Fruit fly (Drosophila melanogaster) whole organism, embryonic: Measurements from ENCODE around the gene CG13088.
A peak's percentile ranks its signal among the peaks of the same experiment; 100 is the strongest.

ENCODE experiments used
- Antp ChIP-seq: fragments of 200-800 bp; sonication (Bioruptor generic); optimal IDR thresholded peaks from 3 replicates; lab custom pipeline; 2016; ENCODE audit warnings: missing biosample characterization, missing genetic modification characterization
- Awh ChIP-seq: fragments of 200-800 bp; sonication (Bioruptor generic); IDR thresholded peaks from 2 replicates; pipeline ENCODE4, ENCODE4 v1.3.6; 2022; ENCODE audit warnings: missing biosample characterization, missing genetic modification characterization
- CG10209 ChIP-seq: fragments of 200-800 bp; sonication (Bioruptor generic); optimal IDR thresholded peaks from 3 replicates; lab custom pipeline; 2017; ENCODE audit warnings: missing biosample characterization, mild to moderate bottlenecking, missing genetic modification characterization, missing genetic modification reagents
- CG12659 ChIP-seq: fragments of 200-800 bp; sonication (Bioruptor generic); optimal IDR thresholded peaks from 3 replicates; lab custom pipeline; 2017; ENCODE audit warnings: mild to moderate bottlenecking, missing biosample characterization, missing genetic modification reagents, missing genetic modification characterization
- CG13296 ChIP-seq: fragments of 200-800 bp; sonication (Bioruptor generic); optimal IDR thresholded peaks from 3 replicates; lab custom pipeline; 2018; ENCODE audit warnings: missing biosample characterization, mild to moderate bottlenecking, missing genetic modification characterization
- CG14441 ChIP-seq: fragments of 200-800 bp; sonication (Bioruptor generic); IDR thresholded peaks from 2 replicates; pipeline ENCODE4 v1.3.6; 2022; ENCODE audit warnings: missing biosample characterization, missing genetic modification characterization
- CG17361 ChIP-seq: fragments of 200-800 bp; sonication (Bioruptor generic); IDR thresholded peaks from 3 replicates; pipeline ENCODE4 v1.3.6; 2022; ENCODE audit warnings: missing biosample characterization, missing genetic modification characterization
- CG17829 ChIP-seq: fragments of 200-800 bp; optimal IDR thresholded peaks from 2 replicates; lab custom pipeline; 2019; ENCODE audit warnings: missing biosample characterization, mild to moderate bottlenecking, missing genetic modification characterization, moderate library complexity
- CG17912 ChIP-seq: fragments of 200-800 bp; sonication (Bioruptor generic); optimal IDR thresholded peaks from 2 replicates; lab custom pipeline; 2018; ENCODE audit warnings: missing biosample characterization, mild to moderate bottlenecking, missing genetic modification characterization
- CG18599 ChIP-seq: fragments of 200-800 bp; sonication (Bioruptor generic); optimal IDR thresholded peaks from 3 replicates; lab custom pipeline; 2017; ENCODE audit warnings: missing biosample characterization, missing genetic modification characterization, mild to moderate bottlenecking, moderate library complexity, missing genetic modification reagents
- CG2199 ChIP-seq: fragments of 200-800 bp; sonication (Bioruptor generic); IDR thresholded peaks from 3 replicates; pipeline ENCODE4 v1.3.6; 2022; ENCODE audit warnings: missing biosample characterization, missing genetic modification characterization
- CG34376 ChIP-seq: fragments of 200-800 bp; sonication (Bioruptor generic); optimal IDR thresholded peaks from 2 replicates; lab custom pipeline; 2018; ENCODE audit warnings: missing biosample characterization, mild to moderate bottlenecking, missing genetic modification characterization
- CG5180 ChIP-seq: fragments of 200-800 bp; sonication (Bioruptor generic); optimal IDR thresholded peaks from 3 replicates; lab custom pipeline; 2017; ENCODE audit warnings: missing biosample characterization, missing genetic modification characterization, mild to moderate bottlenecking, moderate library complexity, missing genetic modification reagents
- CG7786 ChIP-seq: fragments of 200-800 bp; sonication (Bioruptor generic); optimal IDR thresholded peaks from 2 replicates; lab custom pipeline; 2016; ENCODE audit warnings: missing biosample characterization, missing genetic modification characterization
- CG8290 ChIP-seq, 3 experiments: fragments of 200-800 bp; sonication (Bioruptor generic); optimal IDR thresholded peaks; 2 replicates each; lab custom pipeline; 2016 to 2019; ENCODE audit warnings: missing biosample characterization in 3 of 3, missing genetic modification characterization in 3 of 3, mild to moderate bottlenecking in 2 of 3, moderate library complexity in 1 of 3
- CG8944 ChIP-seq: fragments of 200-800 bp; sonication (Bioruptor generic); optimal IDR thresholded peaks from 3 replicates; lab custom pipeline; 2016; ENCODE audit warnings: missing biosample characterization, missing genetic modification characterization
- Dip2 ChIP-seq: fragments of 200-800 bp; sonication (Bioruptor generic); IDR thresholded peaks from 2 replicates; pipeline ENCODE4 v1.3.6; 2022; ENCODE audit warnings: missing biosample characterization, missing genetic modification characterization
- Doc3 ChIP-seq: fragments of 200-800 bp; sonication (Bioruptor generic); IDR thresholded peaks from 3 replicates; pipeline ENCODE4 v1.3.6; 2022; ENCODE audit warnings: missing biosample characterization, missing genetic modification characterization; ENCODE audit not compliant: partially characterized antibody
- H2.0 ChIP-seq: fragments of 200-800 bp; sonication (Bioruptor generic); IDR thresholded peaks from 2 replicates; pipeline ENCODE4 v1.3.6; 2022; ENCODE audit warnings: missing biosample characterization, missing genetic modification characterization
- Hr78 ChIP-seq, 2 experiments: fragments of 200-800 bp in 1 of 2; fragments of >200 bp in 1 of 2; sonication (Bioruptor generic) in 1 of 2; optimal IDR thresholded peaks; 2 replicates each; lab custom pipeline; 2017 to 2019; ENCODE audit warnings: missing biosample characterization in 2 of 2, missing genetic modification characterization in 2 of 2, mild to moderate bottlenecking in 1 of 2, moderate library complexity in 1 of 2
- MTF-1 ChIP-seq: fragments of 200-800 bp; sonication (Bioruptor generic); optimal IDR thresholded peaks from 2 replicates; lab custom pipeline; 2018; ENCODE audit warnings: missing biosample characterization, mild to moderate bottlenecking, missing genetic modification characterization, borderline replicate concordance
- Mad ChIP-seq: fragments of 200-800 bp; sonication (Bioruptor generic); optimal IDR thresholded peaks from 2 replicates; lab custom pipeline; 2016; ENCODE audit warnings: missing biosample characterization, missing genetic modification characterization
- Med ChIP-seq: fragments of 200-800 bp; sonication (Bioruptor generic); peaks from one replicate; lab custom pipeline; 2016; ENCODE audit warnings: missing biosample characterization, missing genetic modification characterization, mild to moderate bottlenecking, inconsistent platforms, moderate library complexity
- Poxn ChIP-seq: fragments of 200-800 bp; sonication (Bioruptor generic); IDR thresholded peaks from 2 replicates; pipeline ENCODE4 v1.3.6; 2022; ENCODE audit warnings: missing biosample characterization, missing genetic modification characterization
- Stat92E ChIP-seq, 3 experiments: fragments of >200 bp in 2 of 3; fragments of 200-800 bp in 1 of 3; sonication (Bioruptor generic) in 1 of 3; optimal IDR thresholded peaks; 2 replicates each; lab custom pipeline; 2017 to 2019; ENCODE audit warnings: missing biosample characterization in 3 of 3, missing genetic modification characterization in 3 of 3, mild to moderate bottlenecking in 1 of 3, moderate library complexity in 1 of 3
- Tbp ChIP-seq: fragments of >200 bp; optimal IDR thresholded peaks from 2 replicates; lab custom pipeline; 2018; ENCODE audit warnings: missing biosample characterization, missing genetic modification characterization
- Vsx1 ChIP-seq: fragments of 200-800 bp; sonication (Bioruptor generic); optimal IDR thresholded peaks from 2 replicates; lab custom pipeline; 2017; ENCODE audit warnings: missing biosample characterization, mild to moderate bottlenecking, missing genetic modification characterization, missing genetic modification reagents
- ab ChIP-seq: fragments of 200-800 bp; sonication (Bioruptor generic); optimal IDR thresholded peaks from 2 replicates; lab custom pipeline; 2016; ENCODE audit warnings: missing biosample characterization, missing genetic modification characterization
- al ChIP-seq: fragments of 200-800 bp; sonication (Bioruptor generic); IDR thresholded peaks from 2 replicates; pipeline ENCODE4 v1.3.6; 2022; ENCODE audit warnings: missing biosample characterization, missing genetic modification characterization
- cad ChIP-seq: fragments of >200 bp; optimal IDR thresholded peaks from 2 replicates; lab custom pipeline; 2017; ENCODE audit warnings: missing biosample characterization, missing genetic modification characterization
- crc ChIP-seq: fragments of 200-800 bp; sonication (Bioruptor generic); optimal IDR thresholded peaks from 2 replicates; lab custom pipeline; 2016; ENCODE audit warnings: missing biosample characterization, missing genetic modification characterization
- exex ChIP-seq: fragments of 200-800 bp; sonication (Bioruptor generic); optimal IDR thresholded peaks from 4 replicates; lab custom pipeline; 2018; ENCODE audit warnings: missing biosample characterization, mild to moderate bottlenecking, missing genetic modification characterization, moderate library complexity
- grn ChIP-seq: fragments of 200-800 bp; sonication (Bioruptor generic); optimal IDR thresholded peaks from 3 replicates; lab custom pipeline; 2017; ENCODE audit warnings: missing biosample characterization, missing genetic modification characterization
- inv ChIP-seq: fragments of 200-800 bp; sonication (Bioruptor generic); IDR thresholded peaks from 2 replicates; pipeline ENCODE4 v1.3.6; 2022; ENCODE audit warnings: missing biosample characterization, missing genetic modification characterization; ENCODE audit not compliant: partially characterized antibody
- mirr ChIP-seq: fragments of 200-800 bp; sonication (Bioruptor generic); optimal IDR thresholded peaks from 3 replicates; lab custom pipeline; 2018; ENCODE audit warnings: missing biosample characterization, mild to moderate bottlenecking, missing genetic modification characterization
- nau ChIP-seq: fragments of 200-800 bp; sonication (Bioruptor generic); optimal IDR thresholded peaks from 3 replicates; lab custom pipeline; 2017; ENCODE audit warnings: missing biosample characterization, mild to moderate bottlenecking, missing genetic modification characterization, missing genetic modification reagents
- nerfin-1 ChIP-seq: fragments of 200-800 bp; sonication (Bioruptor generic); optimal IDR thresholded peaks from 3 replicates; lab custom pipeline; 2019; ENCODE audit warnings: missing biosample characterization, mild to moderate bottlenecking, missing genetic modification characterization, moderate library complexity
- nerfin-2 ChIP-seq: fragments of 200-800 bp; sonication (Bioruptor generic); IDR thresholded peaks from 2 replicates; pipeline ENCODE4 v1.3.6; 2022; ENCODE audit warnings: missing biosample characterization, missing genetic modification characterization; ENCODE audit not compliant: partially characterized antibody
- oc ChIP-seq: fragments of 200-800 bp; sonication (Bioruptor generic); optimal IDR thresholded peaks from 2 replicates; lab custom pipeline; 2018; ENCODE audit warnings: missing biosample characterization, mild to moderate bottlenecking, missing genetic modification characterization, moderate library complexity
- otp ChIP-seq: fragments of 200-800 bp; sonication (Bioruptor generic); IDR thresholded peaks from 3 replicates; pipeline ENCODE4, ENCODE4 v1.3.6; 2022; ENCODE audit warnings: missing biosample characterization, missing genetic modification characterization
- sc ChIP-seq, 3 experiments: fragments of >200 bp in 2 of 3; fragments of 200-800 bp in 1 of 3; sonication (Bioruptor generic) in 1 of 3; optimal IDR thresholded peaks; 2 replicates in 2 of 3; 3 replicates in 1 of 3; lab custom pipeline; 2017; ENCODE audit warnings: mild to moderate bottlenecking in 1 of 3, missing biosample characterization in 1 of 3, missing genetic modification characterization in 1 of 3, missing genetic modification reagents in 1 of 3
- sd ChIP-seq: fragments of 200-800 bp; sonication (Bioruptor generic); optimal IDR thresholded peaks from 3 replicates; lab custom pipeline; 2018; ENCODE audit warnings: missing biosample characterization, mild to moderate bottlenecking, missing genetic modification characterization, moderate library complexity
- so ChIP-seq: fragments of 200-800 bp; sonication (Bioruptor generic); IDR thresholded peaks from 3 replicates; pipeline ENCODE4 v1.3.6; 2022; ENCODE audit warnings: missing biosample characterization, missing genetic modification characterization
- sug ChIP-seq: fragments of 200-800 bp; optimal IDR thresholded peaks from 2 replicates; lab custom pipeline; 2019; ENCODE audit warnings: missing biosample characterization, mild to moderate bottlenecking, missing genetic modification characterization, moderate library complexity
- tll ChIP-seq, 2 experiments: fragments of 200-800 bp in 1 of 2; fragments of >200 bp in 1 of 2; sonication (Bioruptor generic) in 1 of 2; optimal IDR thresholded peaks; 2 replicates each; lab custom pipeline; 2017 to 2019; ENCODE audit warnings: missing biosample characterization in 2 of 2, missing genetic modification characterization in 2 of 2, mild to moderate bottlenecking in 1 of 2, moderate library complexity in 1 of 2
- tna ChIP-seq: fragments of 200-800 bp; sonication (Bioruptor generic); IDR thresholded peaks from 2 replicates; pipeline ENCODE4 v1.3.6; 2022; ENCODE audit warnings: missing biosample characterization, missing genetic modification characterization; ENCODE audit not compliant: partially characterized antibody
- vnd ChIP-seq: fragments of 200-800 bp; sonication (Bioruptor generic); IDR thresholded peaks from 3 replicates; pipeline ENCODE4 v1.3.6; 2022; ENCODE audit warnings: missing biosample characterization, missing genetic modification characterization; ENCODE audit not compliant: partially characterized antibody

The CG13088 gene

DNA sequence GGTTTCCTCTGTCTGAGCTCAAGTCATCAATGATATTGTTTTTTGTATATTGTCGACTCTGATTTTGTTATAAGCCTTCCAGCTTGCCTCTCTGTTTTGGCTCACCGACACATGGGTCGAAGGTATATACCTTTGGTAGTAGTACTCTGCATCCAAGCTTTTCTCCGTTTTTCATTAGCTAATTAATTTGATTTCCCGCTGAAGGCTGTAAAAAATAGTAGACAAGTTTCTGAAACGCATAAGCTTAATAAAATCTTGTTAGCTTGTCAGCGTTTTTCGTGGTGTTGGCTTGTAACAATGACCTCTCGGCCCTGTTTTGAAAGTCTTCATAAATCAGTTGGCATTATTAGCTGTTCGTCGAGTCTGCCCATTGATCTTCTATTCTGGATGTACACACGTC lies 8.0 kb upstream of the CG13088 start:
- no peak for TF ChIP-seq Antp (GFP tag; lab: Kevin White, UChicago)
- no peak for TF ChIP-seq inv (GFP tag; lab: Robert Waterston, UW)
- TF ChIP-seq Hr78 (GFP tag; optimal IDR thresholded peaks at IDR 0.05; lab: Kevin White, UChicago) = peak in 1 of 2 experiments; percentile 36
- no peak for TF ChIP-seq CG17361 (GFP tag; lab: Robert Waterston, UW)
- no peak for TF ChIP-seq CG8290 (GFP tag; optimal IDR thresholded peaks at IDR 0.05; lab: Kevin White, UChicago)
- TF ChIP-seq CG8290 (tag; optimal IDR thresholded peaks at IDR 0.05; lab: Kevin White, UChicago) = no peak
- no peak for TF ChIP-seq CG18599 (GFP tag; lab: Kevin White, UChicago)
- TF ChIP-seq mirr (GFP tag; lab: Kevin White, UChicago) = no peak
- peak; percentile 74 for TF ChIP-seq Vsx1 (GFP tag; lab: Kevin White, UChicago)
- no peak for TF ChIP-seq CG12659 (GFP tag; lab: Kevin White, UChicago)
- TF ChIP-seq CG8944 = no peak
- no peak for TF ChIP-seq Tbp (GFP tag; lab: Kevin White, UChicago)
- TF ChIP-seq nau (GFP tag; lab: Kevin White, UChicago) = no peak
- TF ChIP-seq sd (tag; lab: Kevin White, UChicago) = no peak
- no peak for TF ChIP-seq MTF-1
- no peak for TF ChIP-seq exex
- TF ChIP-seq oc (tag; lab: Kevin White, UChicago) = peak; percentile 72
- TF ChIP-seq grn (GFP tag; lab: Kevin White, UChicago) = no peak
- TF ChIP-seq ab (GFP tag; lab: Kevin White, UChicago) = no peak
- TF ChIP-seq nerfin-2 (GFP tag; lab: Robert Waterston, UW) = no peak
- no peak for TF ChIP-seq al
- TF ChIP-seq CG14441 (GFP tag; lab: Robert Waterston, UW) = no peak
- TF ChIP-seq Awh (GFP tag; lab: Robert Waterston, UW) = peak; percentile 42; the same call in 1 of the 2 replicates
- no peak for TF ChIP-seq CG5180 (GFP tag; lab: Kevin White, UChicago)
- TF ChIP-seq nerfin-1 (tag; lab: Kevin White, UChicago) = no peak
- TF ChIP-seq sc (optimal IDR thresholded peaks at IDR 0.05; lab: Kevin White, UChicago) = no peak
- no peak for TF ChIP-seq sc (GFP tag; optimal IDR thresholded peaks at IDR 0.05; lab: Kevin White, UChicago)
- TF ChIP-seq tll (GFP tag; optimal IDR thresholded peaks at IDR 0.05; lab: Kevin White, UChicago) = no peak
- no peak for TF ChIP-seq Med (GFP tag; lab: Kevin White, UChicago)
- TF ChIP-seq CG7786 (GFP tag; lab: Kevin White, UChicago) = no peak
- TF ChIP-seq Dip2 (GFP tag; lab: Robert Waterston, UW) = no peak
- TF ChIP-seq, all 482 proteins: peak for 4

DNA sequence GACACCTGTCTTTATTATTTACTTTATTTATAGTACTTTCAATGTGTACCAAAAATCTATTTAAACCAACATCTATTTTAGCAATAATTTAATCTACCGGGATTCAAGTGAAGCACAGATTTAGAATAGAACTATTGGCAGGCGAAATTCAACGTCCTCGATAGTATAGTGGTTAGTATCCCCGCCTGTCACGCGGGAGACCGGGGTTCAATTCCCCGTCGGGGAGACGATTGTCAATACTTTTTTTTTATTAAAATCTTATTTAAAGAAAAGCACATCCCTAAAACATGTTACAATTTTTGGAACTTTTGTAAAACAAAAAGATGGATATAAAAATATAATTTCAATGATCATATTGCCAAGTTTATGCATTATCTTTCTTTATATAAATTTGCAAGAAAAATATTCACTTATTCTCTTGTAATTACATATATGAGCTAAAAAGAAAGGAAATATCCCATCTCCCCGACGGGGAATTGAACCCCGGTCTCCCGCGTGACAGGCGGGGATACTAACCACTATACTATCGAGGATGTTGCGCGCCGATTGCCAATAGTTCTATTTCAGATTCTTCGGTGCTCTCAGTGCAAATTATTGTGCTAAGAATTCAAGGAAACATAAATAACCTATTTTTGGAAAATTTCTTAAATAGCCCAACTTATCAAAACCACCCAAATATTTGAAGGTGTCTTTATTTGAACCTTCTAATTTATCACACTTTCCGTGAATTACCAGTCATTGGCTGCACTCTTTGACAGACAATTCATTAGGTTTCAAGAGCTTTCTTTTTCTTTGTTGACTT lies 7.0 kb upstream of the CG13088 start, which contains the start of gene CG43796:
TSS of gene CG43796 (plus strand) at position 752 of the 802 bp plus-strand sequence.
- TF ChIP-seq CG34376 (GFP tag; lab: Kevin White, UChicago) = no peak
- no peak for TF ChIP-seq Poxn
- TF ChIP-seq CG2199 (GFP tag; lab: Robert Waterston, UW) = no peak
- TF ChIP-seq Stat92E (GFP tag; optimal IDR thresholded peaks at IDR 0.05; lab: Kevin White, UChicago) = peak in 1 of 3 experiments; percentile 31
- no peak for TF ChIP-seq Mad (GFP tag; lab: Kevin White, UChicago)
- TF ChIP-seq CG17912 (GFP tag; lab: Kevin White, UChicago) = no peak
- TF ChIP-seq sug (tag; lab: Kevin White, UChicago) = no peak
- no peak for TF ChIP-seq CG17829 (tag; lab: Kevin White, UChicago)
- TF ChIP-seq otp (GFP tag; lab: Robert Waterston, UW) = no peak
- no peak for TF ChIP-seq so (GFP tag; lab: Robert Waterston, UW)
- TF ChIP-seq cad (GFP tag; lab: Kevin White, UChicago) = no peak
- no peak for TF ChIP-seq crc (GFP tag; lab: Kevin White, UChicago)
- no peak for TF ChIP-seq CG10209
- no peak for TF ChIP-seq Doc3 (GFP tag; lab: Robert Waterston, UW)
- no peak for TF ChIP-seq CG13296 (GFP tag; lab: Kevin White, UChicago)
- TF ChIP-seq oc (tag; lab: Kevin White, UChicago) = no peak
- TF ChIP-seq H2.0 (GFP tag; lab: Robert Waterston, UW) = no peak
- TF ChIP-seq vnd (GFP tag; lab: Robert Waterston, UW) = peak; percentile 49; the same call in 1 of the 3 replicates
- TF ChIP-seq tna (GFP tag; lab: Robert Waterston, UW) = peak; percentile 58; the same call in 1 of the 2 replicates
